Worm (Caenorhabditis elegans) whole organism, midembryonic: ENCODE measurements around the gene Y38C1AA.6.

ENCODE experiments used
- T22C8.4 ChIP-seq: fragments of 200-800 bp; sonication (Bioruptor generic); IDR thresholded peaks from 2 replicates; pipeline ENCODE4 v1.3.6; 2022; ENCODE audit warnings: missing genetic modification characterization, missing compliant biosample characterization
- cog-1 ChIP-seq: sonication (generic microtip); optimal IDR thresholded peaks from 2 replicates; lab custom pipeline; 2016; ENCODE audit warnings: missing genetic modification characterization, missing compliant biosample characterization
- flt-1 ChIP-seq: fragments of 200-800 bp; sonication (Bioruptor generic); IDR thresholded peaks from 2 replicates; pipeline ENCODE4 v1.3.6; 2022; ENCODE audit warnings: missing genetic modification characterization, missing compliant biosample characterization
- klf-2 ChIP-seq: fragments of 200-800 bp; sonication (Bioruptor generic); conservative IDR thresholded peaks from 2 replicates; pipeline ENCODE4 v1.3.6; 2022; ENCODE audit warnings: missing genetic modification reagents, missing genetic modification characterization, missing compliant biosample characterization
- med-1 ChIP-seq: sonication (generic microtip); optimal IDR thresholded peaks from 2 replicates; lab custom pipeline; 2017; ENCODE audit warnings: missing genetic modification characterization, mild to moderate bottlenecking, missing compliant biosample characterization, antibody characterized with exemption, missing genetic modification reagents; ENCODE audit not compliant: insufficient read depth
- ref-1 ChIP-seq: fragments of 200-800 bp; sonication (Bioruptor generic); conservative IDR thresholded peaks from 2 replicates; pipeline ENCODE4 v1.3.6; 2022; ENCODE audit warnings: missing genetic modification reagents, missing genetic modification characterization, missing compliant biosample characterization
- tab-1 ChIP-seq: fragments of 200-800 bp; sonication (Bioruptor generic); IDR thresholded peaks from 2 replicates; pipeline ENCODE4 v1.3.6; 2022; ENCODE audit warnings: missing genetic modification characterization, missing compliant biosample characterization
- ztf-23 ChIP-seq: fragments of 200-800 bp; sonication (Bioruptor generic); IDR thresholded peaks from 2 replicates; pipeline ENCODE4 v1.3.6; 2022; ENCODE audit warnings: missing genetic modification reagents, missing genetic modification characterization, missing compliant biosample characterization
- ztf-29 ChIP-seq: fragments of 200-800 bp; sonication (Bioruptor generic); IDR thresholded peaks from 2 replicates; pipeline ENCODE4 v1.3.6; 2022; ENCODE audit warnings: missing genetic modification reagents, missing genetic modification characterization, missing compliant biosample characterization

Gene Y38C1AA.6

DNA sequence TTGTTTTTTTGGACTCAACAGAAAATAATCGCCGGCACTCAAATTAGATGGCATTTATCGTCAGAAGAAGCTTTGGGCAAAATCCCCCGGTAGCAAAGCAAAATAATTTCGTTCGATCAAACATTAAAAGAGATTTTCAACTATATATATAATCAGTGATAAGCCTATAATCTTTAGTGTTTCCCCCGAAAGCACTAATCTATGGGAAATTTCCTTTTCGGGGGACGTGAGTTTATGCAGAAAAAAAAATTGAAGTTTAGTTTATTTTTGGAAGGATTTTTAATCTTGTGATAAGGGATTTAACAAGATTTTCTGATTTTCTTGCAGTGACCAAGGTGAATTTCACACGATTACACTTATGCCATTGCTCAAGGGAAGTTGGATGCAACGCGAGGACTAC is 28.7 kb upstream of the Y38C1AA.6 start:
- no peak for TF ChIP-seq med-1
- no peak for TF ChIP-seq cog-1 (tag; lab: Kevin White, UChicago)
- no peak for TF ChIP-seq klf-2
- TF ChIP-seq ztf-23 (GFP tag; lab: Robert Waterston, UW): no peak
- TF ChIP-seq tab-1 (GFP tag; lab: Robert Waterston, UW): no peak

DNA sequence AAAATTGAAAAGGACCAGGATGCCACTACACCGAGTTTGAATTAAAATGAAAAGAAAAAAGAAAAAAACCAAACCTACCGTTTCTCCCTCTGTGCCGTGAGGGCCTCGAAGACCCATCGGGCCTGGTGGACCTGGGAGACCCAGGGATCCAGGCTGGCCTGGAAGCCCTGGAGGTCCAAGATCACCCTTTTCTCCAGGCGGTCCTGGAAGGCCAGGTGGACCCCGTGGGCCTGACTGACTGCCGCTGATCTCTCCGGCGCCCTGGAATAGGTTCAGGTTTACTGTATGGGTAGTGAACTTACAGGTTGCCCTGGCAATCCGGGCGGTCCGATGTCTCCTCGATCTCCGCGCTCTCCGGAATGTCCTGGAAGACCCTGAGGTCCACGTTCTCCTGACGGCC is 23.0 kb upstream of the Y38C1AA.6 start:
- no peak for TF ChIP-seq flt-1
- no peak for TF ChIP-seq ref-1
- TF ChIP-seq med-1: no peak
- no peak for TF ChIP-seq ztf-29 (GFP tag; lab: Robert Waterston, UW)
- TF ChIP-seq T22C8.4 (GFP tag; lab: Robert Waterston, UW): no peak
- no peak for TF ChIP-seq cog-1 (tag; lab: Kevin White, UChicago)
- no peak for TF ChIP-seq tab-1 (GFP tag; lab: Robert Waterston, UW)
- TF ChIP-seq klf-2: no peak
- TF ChIP-seq ztf-23 (GFP tag; lab: Robert Waterston, UW): no peak

DNA sequence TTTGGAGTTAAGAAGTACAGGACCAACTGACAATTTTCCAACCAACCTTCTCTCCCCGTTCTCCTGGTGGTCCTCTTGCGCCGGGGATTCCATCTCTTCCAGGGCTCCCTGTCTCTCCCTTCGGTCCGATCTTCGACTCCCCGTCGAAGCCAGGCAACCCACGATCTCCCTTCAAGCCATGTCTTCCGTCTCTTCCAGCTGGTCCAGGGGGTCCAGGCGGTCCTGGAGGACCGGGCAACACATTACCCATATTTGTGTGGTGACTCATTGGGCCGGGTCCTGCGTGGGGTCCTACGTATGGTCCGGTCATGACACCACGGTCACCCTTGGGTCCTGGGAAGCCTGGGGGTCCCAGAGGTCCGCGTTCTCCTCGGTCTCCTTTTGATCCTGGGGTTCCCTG is 21.6 kb upstream of the Y38C1AA.6 start:
- TF ChIP-seq med-1 (no peak), cog-1 (tag; lab: Kevin White, UChicago) (no peak), ref-1 (no peak), ztf-23 (GFP tag; lab: Robert Waterston, UW) (no peak), flt-1 (no peak), ztf-29 (GFP tag; lab: Robert Waterston, UW) (no peak)

DNA sequence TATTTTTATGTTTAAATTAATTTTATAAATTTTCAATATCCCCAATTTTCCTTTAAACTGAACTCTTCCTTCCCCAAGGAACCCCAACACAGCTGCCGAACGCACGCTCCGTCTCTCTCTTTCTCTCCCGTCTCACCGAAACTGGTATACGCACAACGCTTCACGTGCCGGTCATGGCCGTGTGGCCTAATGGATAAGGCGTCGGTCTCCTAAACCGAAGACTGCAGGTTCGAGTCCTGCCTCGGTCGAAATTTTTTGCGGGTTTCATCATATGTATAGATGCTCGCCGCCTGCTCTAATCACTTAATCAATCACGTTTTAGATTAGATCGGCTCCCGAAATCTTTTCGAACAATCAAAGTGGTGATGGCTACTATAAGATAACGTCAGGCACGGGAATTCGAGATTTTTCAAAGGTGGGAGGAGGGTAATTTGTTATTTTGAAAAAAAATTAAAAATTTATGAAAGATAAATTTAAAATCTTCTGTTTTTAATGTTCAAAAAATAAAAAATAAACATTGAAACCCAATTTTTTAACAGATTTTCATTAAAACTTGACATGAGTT is 18.7 kb upstream of the Y38C1AA.6 start:
- TF ChIP-seq T22C8.4 (GFP tag; lab: Robert Waterston, UW): peak; percentile 94
- TF ChIP-seq klf-2: peak; percentile 97
- TF ChIP-seq flt-1: peak; percentile 98
- TF ChIP-seq cog-1 (tag; lab: Kevin White, UChicago): peak; percentile 94
- TF ChIP-seq ztf-29 (GFP tag; lab: Robert Waterston, UW): peak; percentile 98
- TF ChIP-seq tab-1 (GFP tag; lab: Robert Waterston, UW): peak; percentile 99
- TF ChIP-seq ztf-23 (GFP tag; lab: Robert Waterston, UW): peak; percentile 96
- TF ChIP-seq ref-1: peak; percentile 95
- peak; percentile 70 for TF ChIP-seq med-1

DNA sequence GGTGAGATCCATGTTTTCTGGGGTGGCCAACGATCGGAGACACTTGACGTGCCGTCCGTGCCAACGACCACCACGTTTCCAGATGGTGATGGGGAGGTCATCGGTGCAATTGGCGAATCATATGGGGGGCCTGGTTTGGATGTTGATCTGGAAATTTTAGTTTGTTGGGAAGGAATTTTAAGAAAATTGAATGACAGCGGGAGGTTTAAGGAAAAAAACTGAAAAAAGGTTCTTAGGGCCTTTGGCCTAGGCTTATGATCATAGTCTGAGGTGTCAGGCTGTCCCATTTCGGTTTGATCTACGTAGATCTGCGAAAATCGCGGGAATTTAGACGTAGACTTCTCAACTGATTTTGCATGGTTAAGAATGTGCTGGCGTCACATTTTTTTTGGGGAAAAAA is 14.8 kb upstream of the Y38C1AA.6 start, which contains the start of gene col-99:
TSS of gene col-99 (minus strand) at position 101 of the 400 bp plus-strand sequence.
- TF ChIP-seq klf-2: no peak
- no peak for TF ChIP-seq tab-1 (GFP tag; lab: Robert Waterston, UW)
- no peak for TF ChIP-seq ztf-23 (GFP tag; lab: Robert Waterston, UW)
- TF ChIP-seq flt-1: no peak
- no peak for TF ChIP-seq ztf-29 (GFP tag; lab: Robert Waterston, UW)
- TF ChIP-seq cog-1 (tag; lab: Kevin White, UChicago): no peak
- TF ChIP-seq T22C8.4 (GFP tag; lab: Robert Waterston, UW): no peak
- no peak for TF ChIP-seq ref-1
- no peak for TF ChIP-seq med-1

DNA sequence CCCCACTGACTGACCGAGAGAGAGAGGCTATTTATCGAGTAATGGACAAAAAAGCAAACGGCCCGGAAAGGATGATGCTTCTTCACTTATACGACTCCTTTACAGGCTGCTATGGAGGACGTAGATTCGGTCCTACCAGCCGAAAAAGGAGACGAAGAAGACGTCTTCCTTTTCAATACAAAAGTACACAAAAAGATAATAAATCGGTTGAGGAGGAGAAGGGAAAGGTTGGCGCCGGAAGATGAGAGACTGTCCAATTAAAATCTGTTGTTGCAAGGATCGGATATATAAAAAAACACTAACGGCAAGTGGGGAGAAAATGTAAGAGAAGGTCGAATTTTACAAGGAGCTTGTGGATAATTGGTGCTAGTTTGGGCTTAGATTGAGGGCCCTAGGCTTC is 13.9 kb upstream of the Y38C1AA.6 start:
- TF ChIP-seq ref-1: no peak
- no peak for TF ChIP-seq flt-1
- TF ChIP-seq tab-1 (GFP tag; lab: Robert Waterston, UW): no peak
- no peak for TF ChIP-seq T22C8.4 (GFP tag; lab: Robert Waterston, UW)
- no peak for TF ChIP-seq ztf-23 (GFP tag; lab: Robert Waterston, UW)
- no peak for TF ChIP-seq ztf-29 (GFP tag; lab: Robert Waterston, UW)
- no peak for TF ChIP-seq med-1
- no peak for TF ChIP-seq klf-2
- TF ChIP-seq cog-1 (tag; lab: Kevin White, UChicago): no peak

DNA sequence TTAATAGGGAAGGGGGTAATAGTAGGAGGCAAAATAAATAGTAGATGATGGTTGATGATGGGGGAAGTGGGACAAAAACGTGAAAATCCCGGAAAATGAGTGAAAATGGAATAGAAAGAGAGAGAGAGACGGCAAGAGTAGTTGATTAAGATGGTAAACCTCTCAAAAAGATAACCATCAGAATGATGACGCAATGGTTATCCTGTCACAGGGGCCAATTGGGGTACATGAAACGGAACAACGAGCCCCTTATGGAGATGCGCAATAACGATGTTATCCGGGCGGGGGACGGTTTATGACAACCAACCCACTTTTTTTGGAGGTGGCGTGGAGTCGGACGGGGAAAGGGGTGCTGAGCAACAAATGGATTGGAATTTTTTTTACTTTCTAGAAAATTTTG is 12.8 kb upstream of the Y38C1AA.6 start:
- TF ChIP-seq tab-1 (GFP tag; lab: Robert Waterston, UW) (no peak), med-1 (no peak)

DNA sequence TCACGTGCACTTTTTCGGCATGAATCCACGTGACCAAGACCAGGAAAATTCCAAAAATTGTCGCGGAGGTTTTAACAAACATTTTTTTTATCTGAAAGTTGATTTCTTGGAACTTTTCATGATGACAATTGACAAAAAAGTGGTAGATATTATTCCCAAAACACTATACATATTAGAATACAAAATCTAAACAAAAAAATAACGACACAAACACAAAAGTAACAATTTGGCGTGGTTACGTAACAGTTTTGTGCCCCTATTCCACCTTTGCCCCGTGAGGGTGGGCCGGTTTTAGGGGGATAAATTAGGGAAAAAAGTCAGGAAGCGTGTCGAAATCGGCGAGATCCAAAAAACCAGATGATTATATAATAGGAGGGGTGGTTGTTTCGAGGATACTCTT is 4.8 kb upstream of the Y38C1AA.6 start, which contains the start of gene gegf-1:
TSS of gene gegf-1 (minus strand) at position 101 of the 400 bp plus-strand sequence.
- no peak for TF ChIP-seq klf-2

DNA sequence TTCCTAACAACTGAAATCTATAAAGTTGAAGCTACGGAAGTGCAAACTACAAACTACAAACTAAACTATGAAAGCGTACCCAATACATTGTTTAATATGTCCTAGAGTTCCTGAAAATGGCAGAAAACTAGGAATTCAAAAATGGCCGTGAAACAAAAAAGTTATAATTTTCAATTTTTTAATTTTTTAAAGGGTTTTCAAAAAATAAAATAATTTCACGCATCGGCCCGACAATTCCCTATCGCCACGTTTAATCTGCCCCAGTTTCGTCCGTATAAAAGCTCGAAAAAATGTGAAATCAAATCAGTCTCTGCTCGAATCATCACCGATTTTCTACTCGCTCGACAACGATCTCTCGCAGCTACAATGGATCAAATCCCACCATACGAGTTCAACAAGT is 4.0 kb upstream of the Y38C1AA.6 start, which contains the start of gene Y38C1AA.7:
TSS of gene Y38C1AA.7 (plus strand) at position 301 of the 400 bp plus-strand sequence.
- no peak for TF ChIP-seq cog-1 (tag; lab: Kevin White, UChicago)
- TF ChIP-seq T22C8.4 (GFP tag; lab: Robert Waterston, UW): no peak
- TF ChIP-seq tab-1 (GFP tag; lab: Robert Waterston, UW): no peak
- TF ChIP-seq ztf-29 (GFP tag; lab: Robert Waterston, UW): no peak
- no peak for TF ChIP-seq klf-2
- no peak for TF ChIP-seq med-1
- no peak for TF ChIP-seq ref-1
- no peak for TF ChIP-seq ztf-23 (GFP tag; lab: Robert Waterston, UW)
- no peak for TF ChIP-seq flt-1

DNA sequence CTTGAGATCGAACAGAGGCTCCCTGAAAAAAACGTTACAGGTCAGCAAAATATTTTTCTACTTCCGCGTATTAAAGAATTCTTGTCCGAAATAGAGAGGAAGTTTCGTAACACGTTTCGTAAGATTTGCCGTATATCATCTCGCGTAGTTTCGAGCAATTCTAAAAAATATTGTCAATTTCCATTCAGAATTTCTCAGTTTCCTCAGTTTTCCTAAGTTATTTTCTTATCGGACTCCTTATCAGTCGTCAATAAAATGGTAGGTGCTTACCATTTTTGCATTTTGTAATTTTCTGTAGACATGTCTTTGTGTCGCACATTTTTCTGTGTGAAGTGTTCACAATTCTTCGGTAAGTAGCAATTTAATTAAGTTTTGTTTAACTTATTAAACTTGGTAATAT is 2.8 kb upstream of the Y38C1AA.6 start, which contains the start of gene Y38C1AA.19:
TSS of gene Y38C1AA.19 (plus strand) at position 301 of the 400 bp plus-strand sequence.
- TF ChIP-seq ztf-23 (GFP tag; lab: Robert Waterston, UW) (no peak), med-1 (no peak), tab-1 (GFP tag; lab: Robert Waterston, UW) (no peak), klf-2 (no peak), T22C8.4 (GFP tag; lab: Robert Waterston, UW) (no peak), ztf-29 (GFP tag; lab: Robert Waterston, UW) (no peak), ref-1 (no peak), cog-1 (tag; lab: Kevin White, UChicago) (no peak), flt-1 (no peak)

DNA sequence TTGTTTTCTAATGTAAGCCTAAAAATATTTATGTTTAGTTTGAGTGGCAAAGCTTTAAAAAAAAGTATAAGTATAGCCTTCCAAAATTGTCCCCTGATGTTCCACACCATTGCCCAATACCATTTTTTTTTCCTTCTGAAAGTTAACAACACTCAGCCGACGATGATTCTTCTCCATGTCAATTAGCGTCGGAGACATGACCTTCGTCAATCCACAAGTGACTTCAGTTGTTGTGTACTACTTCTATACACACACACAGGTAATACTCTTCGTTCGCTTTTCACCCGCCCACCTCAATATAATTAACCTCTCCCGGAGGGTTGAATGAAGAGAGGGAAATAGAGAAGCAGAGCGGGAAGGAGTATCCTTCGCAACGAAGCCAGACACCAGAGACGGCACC is 2.1 kb downstream of the Y38C1AA.6 start, which contains the start of gene cutl-24:
TSS of gene cutl-24 (plus strand) at position 301 of the 400 bp plus-strand sequence.
- TF ChIP-seq flt-1: no peak
- no peak for TF ChIP-seq T22C8.4 (GFP tag; lab: Robert Waterston, UW)
- TF ChIP-seq ztf-23 (GFP tag; lab: Robert Waterston, UW): no peak
- no peak for TF ChIP-seq ztf-29 (GFP tag; lab: Robert Waterston, UW)
- no peak for TF ChIP-seq klf-2
- no peak for TF ChIP-seq ref-1
- no peak for TF ChIP-seq tab-1 (GFP tag; lab: Robert Waterston, UW)
- TF ChIP-seq cog-1 (tag; lab: Kevin White, UChicago): no peak
- TF ChIP-seq med-1: no peak
